Worm (Caenorhabditis elegans) whole organism, L1 larva: Measurements from ENCODE around the gene Y47D7A.7.

Source experiments
- F16B12.6 ChIP-seq: fragments of 150-350 bp; optimal IDR thresholded peaks from 2 replicates; lab custom pipeline; 2014; ENCODE audit warnings: missing biosample characterization, missing genetic modification characterization
- alr-1 ChIP-seq: fragments of 200-800 bp; sonication (Bioruptor generic); optimal IDR thresholded peaks from 2 replicates; lab custom pipeline; 2018; ENCODE audit warnings: borderline replicate concordance, mild to moderate bottlenecking, missing genetic modification characterization, missing compliant biosample characterization
- ama-1 ChIP-seq: fragments of 150-350 bp; optimal IDR thresholded peaks from 2 replicates; lab custom pipeline; 2014
- ceh-8 ChIP-seq: fragments of 200-800 bp; sonication (Bioruptor generic); optimal IDR thresholded peaks from 2 replicates; lab custom pipeline; 2018; ENCODE audit warnings: mild to moderate bottlenecking, missing genetic modification characterization, moderate library complexity, missing compliant biosample characterization
- ceh-90 ChIP-seq: sonication (generic microtip); optimal IDR thresholded peaks from 2 replicates; lab custom pipeline; 2016; ENCODE audit warnings: missing genetic modification characterization, missing compliant biosample characterization
- ces-1 ChIP-seq: fragments of 150-350 bp; optimal IDR thresholded peaks from 2 replicates; lab custom pipeline; 2014; ENCODE audit warnings: missing biosample characterization, missing genetic modification reagents, missing genetic modification characterization
- efl-1 ChIP-seq, 4 experiments: fragments of 150-350 bp; optimal IDR thresholded peaks in 3 of 4; peaks in 1 of 4; 1 replicate in 1 of 4; 2 replicates in 3 of 4; lab custom pipeline; 2014; ENCODE audit warnings: missing biosample characterization in 2 of 4, missing genetic modification characterization in 2 of 4, missing genetic modification reagents in 2 of 4
- elt-3 ChIP-seq, 6 experiments: fragments of 150-350 bp in 1 of 6; sonication (generic microtip); optimal IDR thresholded peaks; 2 replicates each; lab custom pipeline; 2017 to 2018; ENCODE audit warnings: missing biosample characterization in 6 of 6, missing genetic modification characterization in 6 of 6, inconsistent platforms in 1 of 6
- fkh-4 ChIP-seq: sonication (generic microtip); optimal IDR thresholded peaks from 2 replicates; lab custom pipeline; 2016; ENCODE audit warnings: missing compliant biosample characterization, missing genetic modification characterization, borderline replicate concordance
- fkh-8 ChIP-seq: sonication (generic microtip); optimal IDR thresholded peaks from 2 replicates; lab custom pipeline; 2016; ENCODE audit warnings: mild to moderate bottlenecking, missing genetic modification characterization, missing compliant biosample characterization
- hlh-4 ChIP-seq: sonication (generic microtip); optimal IDR thresholded peaks from 2 replicates; lab custom pipeline; 2016; ENCODE audit warnings: mild to moderate bottlenecking, missing genetic modification characterization, missing compliant biosample characterization
- hpl-2 ChIP-seq: fragments of 150-350 bp; optimal IDR thresholded peaks from 2 replicates; lab custom pipeline; 2014; ENCODE audit warnings: missing biosample characterization, missing genetic modification reagents, missing genetic modification characterization
- isw-1 ChIP-seq: fragments of 200-800 bp; sonication (Bioruptor generic); IDR thresholded peaks from 2 replicates; pipeline ENCODE4 v1.3.6; 2022; ENCODE audit warnings: missing genetic modification characterization, missing compliant biosample characterization
- jun-1 ChIP-seq: fragments of 150-350 bp; optimal IDR thresholded peaks from 2 replicates; lab custom pipeline; 2014; ENCODE audit warnings: missing biosample characterization, missing genetic modification reagents, missing genetic modification characterization
- lin-13 ChIP-seq: fragments of 150-350 bp; optimal IDR thresholded peaks from 2 replicates; lab custom pipeline; 2014; ENCODE audit warnings: missing biosample characterization, missing genetic modification reagents, missing genetic modification characterization
- lin-15B ChIP-seq: fragments of 150-350 bp; sonication (generic microtip); optimal IDR thresholded peaks from 3 replicates; lab custom pipeline; 2014; ENCODE audit warnings: missing biosample characterization, missing genetic modification characterization
- lin-35 ChIP-seq, 2 experiments: fragments of 150-350 bp; optimal IDR thresholded peaks; 2 replicates each; lab custom pipeline; 2014; ENCODE audit warnings: missing biosample characterization in 2 of 2, missing genetic modification characterization in 2 of 2, missing genetic modification reagents in 2 of 2
- lir-3 ChIP-seq: sonication (generic microtip); optimal IDR thresholded peaks from 2 replicates; lab custom pipeline; 2016; ENCODE audit warnings: mild to moderate bottlenecking, missing genetic modification characterization, moderate library complexity, missing compliant biosample characterization; ENCODE audit not compliant: poor library complexity
- lsy-2 ChIP-seq, 2 experiments: fragments of 150-350 bp; optimal IDR thresholded peaks; 2 replicates each; lab custom pipeline; 2014; ENCODE audit warnings: missing biosample characterization in 2 of 2, missing genetic modification characterization in 2 of 2
- mdl-1 ChIP-seq, 2 experiments: fragments of 150-350 bp; optimal IDR thresholded peaks; 2 replicates each; lab custom pipeline; 2014 to 2017; ENCODE audit warnings: missing biosample characterization in 2 of 2, missing genetic modification characterization in 2 of 2, inconsistent platforms in 1 of 2
- nhr-20 ChIP-seq: sonication (generic microtip); optimal IDR thresholded peaks from 2 replicates; lab custom pipeline; 2016; ENCODE audit warnings: mild to moderate bottlenecking, missing genetic modification characterization, missing compliant biosample characterization
- nhr-237 ChIP-seq: fragments of 150-350 bp; optimal IDR thresholded peaks from 2 replicates; lab custom pipeline; 2014; ENCODE audit warnings: missing biosample characterization, missing genetic modification characterization
- nhr-28 ChIP-seq: fragments of 150-350 bp; optimal IDR thresholded peaks from 2 replicates; lab custom pipeline; 2014; ENCODE audit warnings: missing biosample characterization, missing genetic modification characterization
- nhr-71 ChIP-seq: sonication (generic microtip); optimal IDR thresholded peaks from 2 replicates; lab custom pipeline; 2016; ENCODE audit warnings: mild to moderate bottlenecking, missing genetic modification characterization, moderate library complexity, missing compliant biosample characterization
- nhr-90 ChIP-seq: sonication (generic microtip); optimal IDR thresholded peaks from 2 replicates; lab custom pipeline; 2016; ENCODE audit warnings: mild to moderate bottlenecking, missing genetic modification characterization, missing compliant biosample characterization; ENCODE audit not compliant: poor library complexity
- pqm-1 ChIP-seq: sonication (generic microtip); optimal IDR thresholded peaks from 3 replicates; lab custom pipeline; 2017; ENCODE audit warnings: missing biosample characterization, missing genetic modification characterization
- snu-23 ChIP-seq: sonication (generic microtip); optimal IDR thresholded peaks from 2 replicates; lab custom pipeline; 2016; ENCODE audit warnings: missing genetic modification characterization, missing compliant biosample characterization
- unc-86 ChIP-seq: sonication (generic microtip); optimal IDR thresholded peaks from 2 replicates; lab custom pipeline; 2016; ENCODE audit warnings: missing genetic modification characterization, missing compliant biosample characterization
- unc-98 ChIP-seq: fragments of 200-800 bp; sonication (Bioruptor generic); IDR thresholded peaks from 2 replicates; pipeline ENCODE4 v1.3.6; 2022; ENCODE audit warnings: missing genetic modification characterization, missing compliant biosample characterization
- ztf-11 ChIP-seq, 2 experiments: sonication (generic microtip); optimal IDR thresholded peaks; 2 replicates each; lab custom pipeline; 2016 to 2017; ENCODE audit warnings: missing genetic modification characterization in 2 of 2, missing biosample characterization in 1 of 2, missing compliant biosample characterization in 1 of 2
- ztf-4 ChIP-seq: fragments of 150-350 bp; optimal IDR thresholded peaks from 2 replicates; lab custom pipeline; 2014; ENCODE audit warnings: missing biosample characterization, missing genetic modification characterization

The Y47D7A.7 gene

ce11 chrV:4398127-4398526 lies 21.5 kb downstream of the Y47D7A.7 start:
- TF ChIP-seq efl-1 (optimal IDR thresholded peaks at IDR 0.05; lab: Kevin White, UChicago) (no peak), efl-1 (GFP tag; optimal IDR thresholded peaks at IDR 0.05 in 1 of 2; lab: Kevin White, UChicago) (peak in 1 of 2 experiments; percentile 50), ztf-11 (tag; optimal IDR thresholded peaks at IDR 0.05; lab: Kevin White, UChicago) (no peak)
- TF ChIP-seq, all 84 proteins: peak for 1

DNA sequence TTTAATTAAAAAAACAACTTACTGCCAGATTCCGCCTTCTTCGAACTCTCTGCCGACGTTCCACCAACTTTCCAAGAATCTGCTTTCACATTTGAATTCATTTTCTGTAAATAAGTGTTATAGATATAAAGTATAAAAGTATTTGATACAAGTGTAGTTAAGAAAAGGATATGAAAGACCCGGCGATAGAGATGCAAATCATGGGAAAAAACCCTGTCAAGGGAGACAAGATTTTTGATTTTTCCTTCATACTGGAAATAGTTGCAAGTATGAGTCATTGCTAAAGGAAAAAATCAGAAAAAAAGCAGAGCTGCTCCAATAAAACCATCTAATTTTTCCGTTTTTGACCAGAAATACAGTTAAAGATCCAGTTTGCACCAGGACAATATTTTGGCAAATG lies 23.4 kb downstream of the Y47D7A.7 start, which contains the start of gene F13A2.3:
TSS of gene F13A2.3 (minus strand) at position 101 of the 400 bp plus-strand sequence.
- TF ChIP-seq nhr-20 (tag; lab: Kevin White, UChicago), result no peak
- TF ChIP-seq pqm-1 (tag; lab: Kevin White, UChicago), result no peak

DNA sequence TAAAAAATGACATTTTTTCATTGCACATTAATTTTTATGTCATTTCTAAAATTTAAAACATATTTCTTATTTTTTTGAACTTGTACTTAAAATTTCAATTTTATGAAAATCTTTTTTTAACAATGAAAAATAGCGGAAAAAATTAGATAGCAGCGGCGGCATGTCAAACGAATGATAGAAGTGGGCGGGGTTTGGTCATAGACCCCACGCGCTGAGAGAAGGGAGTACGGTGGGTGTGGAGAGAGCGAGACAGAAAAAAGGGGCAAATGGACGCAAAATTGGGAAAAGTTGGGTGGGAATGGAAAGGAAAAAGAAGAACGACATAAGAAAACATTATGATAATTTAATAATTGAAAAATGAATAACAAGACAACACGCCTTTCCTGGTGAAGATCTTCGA lies 31.8 kb downstream of the Y47D7A.7 start:
- TF ChIP-seq mdl-1 (tag; optimal IDR thresholded peaks at IDR 0.05; lab: Kevin White, UChicago), result no peak
- no peak for TF ChIP-seq lir-3 (tag; lab: Kevin White, UChicago)
- TF ChIP-seq lin-13 (GFP tag; lab: Kevin White, UChicago), result no peak
- no peak for TF ChIP-seq pqm-1 (tag; lab: Kevin White, UChicago)
- TF ChIP-seq ama-1 (lab: Kevin White, UChicago), result no peak
- no peak for TF ChIP-seq alr-1
- TF ChIP-seq fkh-4, result no peak
- no peak for TF ChIP-seq lin-35 (GFP tag; optimal IDR thresholded peaks at IDR 0.05; lab: Kevin White, UChicago)
- TF ChIP-seq lin-15B, result no peak
- no peak for TF ChIP-seq nhr-28 (tag; lab: Kevin White, UChicago)

DNA sequence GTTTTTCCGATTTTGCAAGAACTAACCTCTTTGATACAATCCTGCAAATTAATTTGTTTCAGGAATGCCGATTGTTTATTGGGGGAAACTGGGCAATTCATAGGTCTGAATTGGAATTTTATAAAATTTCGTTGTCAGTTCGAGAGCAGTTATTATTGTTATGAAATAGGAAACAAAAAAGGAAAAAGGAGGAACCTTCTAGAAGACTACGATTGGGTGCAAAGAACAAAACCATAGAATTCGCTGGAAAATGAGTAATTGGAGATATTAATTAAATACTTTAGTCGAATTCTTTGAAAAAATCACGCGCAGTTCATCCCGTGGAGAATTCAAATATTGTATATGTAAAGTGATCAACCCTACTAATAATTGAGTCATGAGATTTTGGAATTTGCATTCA lies 32.3 kb downstream of the Y47D7A.7 start, which contains the start of gene F13A2.9:
TSS of gene F13A2.9 (minus strand) at position 101 of the 400 bp plus-strand sequence.
- peak; percentile 27 for TF ChIP-seq ceh-90 (tag; lab: Kevin White, UChicago)
- TF ChIP-seq fkh-8 (tag; lab: Kevin White, UChicago), result peak; percentile 8
- peak; percentile 74 for TF ChIP-seq ceh-8 (GFP tag; lab: Kevin White, UChicago)
- TF ChIP-seq elt-3 (tag; optimal IDR thresholded peaks at IDR 0.05; lab: Kevin White, UChicago), result no peak

ce11 chrV:4386173-4386572 lies 33.5 kb downstream of the Y47D7A.7 start, which contains the start of gene F13A2.10:
F13A2.10 (minus strand) TSS chrV:4386273.
- TF ChIP-seq unc-86 (tag; lab: Kevin White, UChicago) (no peak), jun-1 (no peak), fkh-4 (no peak), snu-23 (GFP tag; lab: Kevin White, UChicago) (no peak), nhr-237 (tag; lab: Kevin White, UChicago) (no peak), nhr-90 (tag; lab: Kevin White, UChicago) (no peak), unc-98 (GFP tag; lab: Robert Waterston, UW) (no peak), hlh-4 (tag; lab: Kevin White, UChicago) (no peak), ztf-4 (tag; lab: Kevin White, UChicago) (no peak), F16B12.6 (tag; lab: Kevin White, UChicago) (no peak), mdl-1 (tag; optimal IDR thresholded peaks at IDR 0.05; lab: Kevin White, UChicago) (no peak), hpl-2 (GFP tag; lab: Kevin White, UChicago) (no peak), ceh-90 (tag; lab: Kevin White, UChicago) (no peak), nhr-71 (tag; lab: Kevin White, UChicago) (no peak), lsy-2 (tag; optimal IDR thresholded peaks at IDR 0.05; lab: Kevin White, UChicago) (no peak), isw-1 (GFP tag; lab: Robert Waterston, UW) (no peak), ces-1 (GFP tag; lab: Kevin White, UChicago) (no peak), nhr-20 (tag; lab: Kevin White, UChicago) (no peak)

- TF ChIP-seq nhr-28 (tag; lab: Kevin White, UChicago), result no peak
- TF ChIP-seq, all 84 proteins: peak for 0
These were observed 35.2 kb downstream of the Y47D7A.7 start, which contains the start of gene F13A2.2 for ce11 chrV:4384482-4384881. F13A2.2 (minus strand) TSS chrV:4384582.
